Worm (Caenorhabditis elegans) whole organism, mixed stage, embryonic: ENCODE results near the gene F20D6.10.

Source experiments
- M03D4.4 ChIP-seq: sonication (generic microtip); optimal IDR thresholded peaks from 2 replicates; lab custom pipeline; 2017; ENCODE audit warnings: mild to moderate bottlenecking, missing genetic modification characterization, missing compliant biosample characterization
- bed-3 ChIP-seq: fragments of 200-800 bp; sonication (Bioruptor generic); optimal IDR thresholded peaks from 3 replicates; lab custom pipeline; 2018; ENCODE audit warnings: mild to moderate bottlenecking, missing genetic modification characterization, moderate library complexity, missing compliant biosample characterization
- blmp-1 ChIP-seq: fragments of 150-350 bp; optimal IDR thresholded peaks from 2 replicates; lab custom pipeline; 2014; ENCODE audit warnings: missing biosample characterization, missing genetic modification characterization
- ceh-39 ChIP-seq: fragments of 150-350 bp; optimal IDR thresholded peaks from 2 replicates; lab custom pipeline; 2014; ENCODE audit warnings: missing biosample characterization, missing genetic modification characterization
- ceh-43 ChIP-seq: fragments of 200-800 bp; sonication (Bioruptor generic); optimal IDR thresholded peaks from 2 replicates; lab custom pipeline; 2018; ENCODE audit warnings: mild to moderate bottlenecking, missing genetic modification characterization, moderate library complexity, missing compliant biosample characterization
- ceh-83 ChIP-seq: fragments of 200-800 bp; sonication (Bioruptor generic); optimal IDR thresholded peaks from 2 replicates; lab custom pipeline; 2018; ENCODE audit warnings: mild to moderate bottlenecking, missing genetic modification characterization, missing compliant biosample characterization
- ces-1 ChIP-seq: fragments of 150-350 bp; optimal IDR thresholded peaks from 2 replicates; lab custom pipeline; 2014; ENCODE audit warnings: missing biosample characterization, missing genetic modification reagents, missing genetic modification characterization
- cnd-1 ChIP-seq: fragments of 200-800 bp; sonication (Bioruptor generic); optimal IDR thresholded peaks from 2 replicates; lab custom pipeline; 2018; ENCODE audit warnings: mild to moderate bottlenecking, missing genetic modification characterization, missing compliant biosample characterization
- drap-1 ChIP-seq: fragments of 200-800 bp; sonication (Bioruptor generic); optimal IDR thresholded peaks from 3 replicates; lab custom pipeline; 2018; ENCODE audit warnings: mild to moderate bottlenecking, missing genetic modification characterization, missing compliant biosample characterization
- elt-1 ChIP-seq: sonication (generic microtip); optimal IDR thresholded peaks from 2 replicates; lab custom pipeline; 2017; ENCODE audit warnings: missing genetic modification characterization, mild to moderate bottlenecking, missing compliant biosample characterization, antibody characterized with exemption, moderate library complexity, borderline replicate concordance; ENCODE audit not compliant: insufficient read depth
- flh-1 ChIP-seq: fragments of 200-800 bp; sonication (Bioruptor generic); optimal IDR thresholded peaks from 2 replicates; lab custom pipeline; 2018; ENCODE audit warnings: mild to moderate bottlenecking, missing genetic modification characterization, moderate library complexity, missing compliant biosample characterization
- ham-2 ChIP-seq: fragments of 200-800 bp; sonication (Bioruptor generic); optimal IDR thresholded peaks from 2 replicates; lab custom pipeline; 2018; ENCODE audit warnings: mild to moderate bottlenecking, missing genetic modification characterization, missing compliant biosample characterization
- hlh-1 ChIP-seq: fragments of 150-350 bp; optimal IDR thresholded peaks from 2 replicates; lab custom pipeline; 2014; ENCODE audit warnings: missing biosample characterization, missing genetic modification reagents, missing genetic modification characterization
- lin-13 ChIP-seq: fragments of 150-350 bp; optimal IDR thresholded peaks from 2 replicates; lab custom pipeline; 2014; ENCODE audit warnings: missing biosample characterization, missing genetic modification characterization
- lin-32 ChIP-seq: fragments of 200-800 bp; sonication (Bioruptor generic); optimal IDR thresholded peaks from 2 replicates; lab custom pipeline; 2018; ENCODE audit warnings: mild to moderate bottlenecking, missing genetic modification characterization, missing compliant biosample characterization
- lsy-2 ChIP-seq: fragments of 150-350 bp; optimal IDR thresholded peaks from 2 replicates; lab custom pipeline; 2014; ENCODE audit warnings: missing biosample characterization, missing genetic modification characterization
- mep-1 ChIP-seq: fragments of 150-350 bp; optimal IDR thresholded peaks from 2 replicates; lab custom pipeline; 2017; ENCODE audit warnings: missing biosample characterization, missing genetic modification reagents, missing genetic modification characterization, inconsistent platforms
- mls-2 ChIP-seq: sonication (generic microtip); optimal IDR thresholded peaks from 2 replicates; lab custom pipeline; 2016; ENCODE audit warnings: mild to moderate bottlenecking, missing genetic modification characterization, moderate library complexity, missing compliant biosample characterization
- nhr-12 ChIP-seq: fragments of 150-350 bp; optimal IDR thresholded peaks from 2 replicates; lab custom pipeline; 2014; ENCODE audit warnings: missing biosample characterization, missing genetic modification characterization
- nhr-237 ChIP-seq: fragments of 150-350 bp; optimal IDR thresholded peaks from 2 replicates; lab custom pipeline; 2014; ENCODE audit warnings: missing biosample characterization, missing genetic modification characterization
- nhr-28 ChIP-seq: fragments of 150-350 bp; optimal IDR thresholded peaks from 2 replicates; lab custom pipeline; 2014; ENCODE audit warnings: missing biosample characterization, missing genetic modification characterization
- nhr-76 ChIP-seq: sonication (generic microtip); optimal IDR thresholded peaks from 2 replicates; lab custom pipeline; 2017; ENCODE audit warnings: missing biosample characterization, missing genetic modification characterization
- pha-4 ChIP-seq: fragments of 150-350 bp; optimal IDR thresholded peaks from 2 replicates; lab custom pipeline; 2018; ENCODE audit warnings: missing biosample characterization, missing genetic modification reagents, missing genetic modification characterization
- sem-2 ChIP-seq: fragments of 200-800 bp; sonication (Bioruptor generic); optimal IDR thresholded peaks from 2 replicates; lab custom pipeline; 2018; ENCODE audit warnings: mild to moderate bottlenecking, missing genetic modification characterization, missing compliant biosample characterization
- snpc-4 ChIP-seq: fragments of 150-350 bp; optimal IDR thresholded peaks from 2 replicates; lab custom pipeline; 2014; ENCODE audit warnings: missing biosample characterization, missing genetic modification characterization
- tbx-8 ChIP-seq: fragments of 200-800 bp; sonication (Bioruptor generic); optimal IDR thresholded peaks from 2 replicates; lab custom pipeline; 2018; ENCODE audit warnings: mild to moderate bottlenecking, missing genetic modification characterization, moderate library complexity, missing compliant biosample characterization
- unc-120 ChIP-seq: sonication (generic microtip); optimal IDR thresholded peaks from 2 replicates; lab custom pipeline; 2017; ENCODE audit warnings: missing genetic modification characterization, missing compliant biosample characterization; ENCODE audit not compliant: poor library complexity, severe bottlenecking
- unc-39 ChIP-seq: fragments of 150-350 bp; optimal IDR thresholded peaks from 2 replicates; lab custom pipeline; 2014; ENCODE audit warnings: missing biosample characterization, missing genetic modification characterization
- unc-62 ChIP-seq: fragments of 150-350 bp; optimal IDR thresholded peaks from 2 replicates; lab custom pipeline; 2014; ENCODE audit warnings: missing biosample characterization, missing genetic modification reagents, missing genetic modification characterization
- ztf-11 ChIP-seq: fragments of 150-350 bp; optimal IDR thresholded peaks from 2 replicates; lab custom pipeline; 2014; ENCODE audit warnings: missing biosample characterization, missing genetic modification characterization

Gene F20D6.10

DNA sequence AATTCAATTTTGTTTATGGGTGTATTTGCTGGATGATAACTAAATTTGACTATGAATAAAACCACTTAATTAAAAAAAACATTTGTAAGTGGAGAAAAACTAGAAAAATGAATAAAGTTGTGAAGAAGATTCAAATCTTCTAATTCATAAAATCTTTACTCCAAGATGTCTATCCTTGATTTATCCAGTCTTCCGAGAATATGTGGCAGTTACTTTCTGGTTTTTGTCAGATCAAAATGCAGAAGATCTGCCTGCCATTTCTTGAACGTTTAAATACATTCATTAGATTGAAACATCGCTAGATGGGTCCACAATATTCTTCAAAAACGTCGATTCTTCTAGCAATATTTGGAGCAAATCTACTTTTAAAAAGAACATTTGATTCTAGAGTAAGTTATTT is 10.0 kb downstream of the F20D6.10 start, which contains the start of gene F20D6.2:
F20D6.2 (plus strand) TSS at position 301 of the 400 bp plus-strand sequence.
- TF ChIP-seq unc-120 (tag; lab: Kevin White, UChicago) (no peak), pha-4 (tag; lab: Kevin White, UChicago) (no peak), hlh-1 (tag; lab: Kevin White, UChicago) (no peak), lsy-2 (tag; lab: Kevin White, UChicago) (no peak), snpc-4 (tag; lab: Kevin White, UChicago) (no peak), unc-39 (no peak), sem-2 (GFP tag; lab: Kevin White, UChicago) (no peak), ham-2 (GFP tag; lab: Kevin White, UChicago) (no peak), ztf-11 (tag; lab: Kevin White, UChicago) (no peak), drap-1 (GFP tag; lab: Kevin White, UChicago) (no peak), unc-62 (GFP tag; lab: Kevin White, UChicago) (no peak), ceh-43 (GFP tag; lab: Kevin White, UChicago) (no peak), nhr-76 (tag; lab: Kevin White, UChicago) (no peak), M03D4.4 (tag; lab: Kevin White, UChicago) (no peak), ceh-39 (tag; lab: Kevin White, UChicago) (no peak), mls-2 (no peak), flh-1 (GFP tag; lab: Kevin White, UChicago) (no peak), mep-1 (tag; lab: Kevin White, UChicago) (no peak), lin-32 (no peak), nhr-12 (tag; lab: Kevin White, UChicago) (no peak)
- TF ChIP-seq, all 35 proteins: peak for 0

DNA sequence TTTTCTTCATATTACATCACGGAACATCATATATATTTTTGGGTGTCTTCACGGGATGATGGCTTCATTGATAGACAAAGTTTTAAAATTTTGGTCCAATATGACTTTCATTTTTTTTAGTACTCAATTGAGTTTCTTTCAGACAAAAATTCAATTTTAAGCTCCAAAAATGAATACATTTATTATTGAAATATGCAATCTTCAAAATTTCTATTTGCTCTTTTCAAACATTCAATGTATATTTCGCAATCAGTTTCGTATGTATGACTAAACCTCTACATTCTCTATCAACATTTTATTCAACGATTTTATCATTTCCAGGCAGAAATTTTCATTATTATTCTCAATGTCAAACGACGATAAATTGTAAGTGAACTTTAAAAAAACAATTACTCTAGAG is 12.4 kb downstream of the F20D6.10 start, which contains the start of gene srp-8:
srp-8 (plus strand) TSS at position 301 of the 400 bp plus-strand sequence.
- TF ChIP-seq mls-2 (no peak), hlh-1 (tag; lab: Kevin White, UChicago) (no peak)
- TF ChIP-seq, all 35 proteins: peak for 0

DNA sequence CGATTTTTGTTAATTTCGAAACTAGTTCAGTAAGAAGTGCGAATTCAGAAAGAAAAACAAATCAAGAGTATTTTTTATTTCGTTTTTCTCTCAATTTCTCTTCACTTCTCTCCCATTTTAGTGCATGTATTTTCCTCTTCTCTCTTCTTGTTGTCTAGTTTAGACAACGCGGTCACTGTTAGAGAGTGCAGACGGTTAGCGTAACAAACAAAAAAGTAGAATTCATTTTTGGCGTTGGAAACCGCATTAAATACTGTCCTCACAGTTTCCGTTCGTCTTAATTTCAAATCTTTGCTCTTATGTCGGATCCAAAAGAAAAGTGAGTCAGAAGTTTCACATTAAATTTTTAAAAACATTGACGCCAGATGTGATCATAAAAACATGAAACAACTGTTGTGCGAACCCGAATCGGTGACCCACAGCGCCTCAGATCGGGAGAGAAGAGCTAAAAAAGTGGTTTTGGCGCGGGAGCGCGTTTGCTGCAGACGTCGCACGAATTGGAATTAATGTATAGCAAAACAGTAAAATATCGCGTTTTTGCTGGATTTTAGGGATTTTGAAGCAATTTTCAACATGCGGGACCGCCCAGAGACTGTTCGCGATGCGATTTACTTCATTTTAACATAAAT is 16.7 kb downstream of the F20D6.10 start, which contains the start of gene srp-7:
srp-7 (plus strand) TSS at position 213 of the 629 bp plus-strand sequence.
- TF ChIP-seq nhr-237 (peak; percentile 22), unc-39 (no peak), ceh-43 (GFP tag; lab: Kevin White, UChicago) (no peak), ces-1 (GFP tag; lab: Kevin White, UChicago) (peak; percentile 63), lsy-2 (tag; lab: Kevin White, UChicago) (no peak)

DNA sequence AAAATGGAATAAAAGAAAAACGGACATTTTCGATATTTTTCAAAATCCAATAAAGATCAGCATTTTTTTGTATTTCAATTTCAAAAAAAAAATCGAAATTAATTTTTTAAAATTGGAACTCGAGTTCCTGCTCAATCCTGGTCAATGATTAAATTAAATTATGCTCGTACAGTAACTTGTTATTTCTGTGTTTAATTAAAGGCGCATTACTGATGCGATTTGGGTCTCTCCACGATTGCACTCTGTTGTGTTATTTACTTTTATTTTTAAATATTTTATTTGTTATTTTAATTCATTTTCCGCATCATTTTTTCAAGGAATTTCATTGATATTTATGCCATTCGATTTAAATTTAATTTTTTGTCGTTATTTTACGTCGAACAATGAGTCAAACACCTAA is 17.5 kb downstream of the F20D6.10 start:
- TF ChIP-seq drap-1 (GFP tag; lab: Kevin White, UChicago): no peak
- TF ChIP-seq cnd-1: no peak
- no peak for TF ChIP-seq ceh-43 (GFP tag; lab: Kevin White, UChicago)

DNA sequence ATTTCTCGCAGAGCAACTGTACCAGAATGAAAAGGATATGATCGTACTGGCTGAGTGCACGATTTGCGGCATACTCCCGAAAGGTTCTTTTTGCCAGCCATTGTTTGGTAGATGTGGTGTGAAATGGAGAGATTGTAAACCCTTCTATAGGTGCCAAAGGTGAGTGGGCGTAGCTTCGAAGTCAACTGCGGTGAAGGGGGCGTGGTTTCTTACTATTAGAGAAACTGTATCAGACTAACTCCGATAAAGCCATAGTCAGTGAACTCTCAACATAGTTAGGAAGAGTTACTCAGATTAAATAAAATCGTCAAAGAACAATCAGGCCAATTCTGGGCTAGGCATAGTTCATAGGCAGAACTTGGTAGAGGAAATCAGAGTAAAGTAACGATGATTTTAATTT is 18.4 kb downstream of the F20D6.10 start, which contains the start of gene F20D6.9:
F20D6.9 (minus strand) TSS at position 101 of the 400 bp plus-strand sequence.
- TF ChIP-seq hlh-1 (tag; lab: Kevin White, UChicago): no peak
- TF ChIP-seq nhr-237: no peak
- no peak for TF ChIP-seq lin-32
- TF ChIP-seq drap-1 (GFP tag; lab: Kevin White, UChicago): no peak
- TF ChIP-seq cnd-1: no peak
- no peak for TF ChIP-seq M03D4.4 (tag; lab: Kevin White, UChicago)
- TF ChIP-seq pha-4 (tag; lab: Kevin White, UChicago): no peak
- TF ChIP-seq ceh-83 (GFP tag; lab: Kevin White, UChicago): no peak
- TF ChIP-seq blmp-1 (tag; lab: Kevin White, UChicago): no peak
- no peak for TF ChIP-seq bed-3 (GFP tag; lab: Kevin White, UChicago)
- no peak for TF ChIP-seq ceh-43 (GFP tag; lab: Kevin White, UChicago)
- no peak for TF ChIP-seq ztf-11 (tag; lab: Kevin White, UChicago)
- TF ChIP-seq unc-120 (tag; lab: Kevin White, UChicago): no peak
- TF ChIP-seq tbx-8 (GFP tag; lab: Kevin White, UChicago): no peak
- no peak for TF ChIP-seq lin-13 (tag; lab: Kevin White, UChicago)
- TF ChIP-seq elt-1 (tag; lab: Kevin White, UChicago): no peak
- no peak for TF ChIP-seq nhr-28
